Fruit fly (Drosophila melanogaster): Measurements from ENCODE around the gene CG10375.

Gene CG10375

DNA sequence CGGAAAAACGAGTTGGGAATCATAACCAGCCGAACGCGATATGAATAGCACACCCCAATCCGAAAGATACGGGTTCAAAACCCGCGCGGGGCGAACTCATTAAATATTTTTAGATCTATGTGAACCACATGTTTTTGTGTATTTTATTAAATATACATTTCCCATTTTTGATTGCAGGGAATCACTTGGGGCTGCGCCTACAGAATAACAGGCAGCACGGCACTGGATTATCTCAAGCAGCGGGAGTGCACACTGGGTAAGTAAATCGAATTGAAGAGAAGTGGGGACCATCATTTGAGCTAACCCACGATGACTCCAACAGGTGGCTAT, 37.1 kb upstream of the CG10375 start (continued):
- TF ChIP-seq CG11504 (tag; optimal IDR thresholded peaks at IDR 0.05) = no peak
- TF ChIP-seq org-1 (GFP tag; optimal IDR thresholded peaks at IDR 0.05) = no peak
- TF ChIP-seq CG9876 (GFP tag; optimal IDR thresholded peaks at IDR 0.05) = no peak
- TF ChIP-seq Dll (GFP tag; IDR thresholded peaks at IDR 0.05; ENCODE audit: partially characterized antibody) = 0 out of 4 replicates have a peak, but pooled peaks have one; percentile 1
- no peak for TF ChIP-seq CG2712 (tag; optimal IDR thresholded peaks at IDR 0.05)
- TF ChIP-seq Med (GFP tag) = peak; percentile 53
- TF ChIP-seq kah (GFP tag; optimal IDR thresholded peaks at IDR 0.05) = peak; percentile 63
- TF ChIP-seq Gug (GFP tag; IDR thresholded peaks at IDR 0.05) = no peak

DNA sequence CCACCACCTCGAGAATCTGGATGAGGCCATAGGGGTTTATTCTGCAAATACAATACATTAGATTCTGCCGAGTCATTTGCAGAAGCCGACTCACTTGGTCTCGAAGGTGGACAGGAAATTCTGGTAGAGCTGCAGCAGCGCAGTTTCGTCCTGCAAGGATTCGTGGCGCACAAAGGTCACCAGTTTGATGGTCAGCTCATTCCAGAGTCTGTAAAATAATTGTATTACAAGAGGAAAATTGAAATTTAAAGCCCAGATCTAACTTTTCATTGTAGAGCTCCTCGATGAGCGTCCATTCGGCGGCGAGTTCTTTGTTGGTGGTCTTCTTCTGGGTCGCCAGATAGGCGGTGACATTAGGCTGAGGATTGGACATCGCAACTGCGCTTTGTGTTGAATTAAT, 35.0 kb upstream of the CG10375 start:
- no peak for TF ChIP-seq CG30020 (tag; optimal IDR thresholded peaks at IDR 0.05)
- TF ChIP-seq Poxn (GFP tag; IDR thresholded peaks at IDR 0.05) = no peak
- TF ChIP-seq CG11093 (GFP tag; IDR thresholded peaks at IDR 0.05) = no peak
- no peak for TF ChIP-seq CG7271 (tag; optimal IDR thresholded peaks at IDR 0.05)
- no peak for TF ChIP-seq CG8765 (GFP tag; IDR thresholded peaks at IDR 0.05)
- no peak for TF ChIP-seq CG18764 (GFP tag; optimal IDR thresholded peaks at IDR 0.05)
- no peak for TF ChIP-seq CG1792 (GFP tag; optimal IDR thresholded peaks at IDR 0.05)
- no peak for TF ChIP-seq CG10543 (GFP tag; optimal IDR thresholded peaks at IDR 0.05)
- no peak for TF ChIP-seq sima (GFP tag; optimal IDR thresholded peaks at IDR 0.05)
- TF ChIP-seq bbx (GFP tag; IDR thresholded peaks at IDR 0.05; ENCODE audit: partially characterized antibody) = no peak
- TF ChIP-seq gcm2 (GFP tag; optimal IDR thresholded peaks at IDR 0.05) = no peak
- no peak for TF ChIP-seq sens (GFP tag)
- no peak for TF ChIP-seq sob (GFP tag; IDR thresholded peaks at IDR 0.05)
- TF ChIP-seq CG8944 (GFP tag; optimal IDR thresholded peaks at IDR 0.05) = no peak

- TF ChIP-seq CG9727 (GFP tag; optimal IDR thresholded peaks at IDR 0.05) (no peak), gt (GFP tag; IDR thresholded peaks at IDR 0.05) (no peak), ham (GFP tag; IDR thresholded peaks at IDR 0.05) (no peak), tgo (GFP tag; IDR thresholded peaks at IDR 0.05) (no peak), Oaz (GFP tag; IDR thresholded peaks at IDR 0.05) (no peak), CG17568 (GFP tag; optimal IDR thresholded peaks at IDR 0.05) (no peak), Hsf (GFP tag; optimal IDR thresholded peaks at IDR 0.05) (no peak), CG8478 (optimal IDR thresholded peaks at IDR 0.05) (no peak), B-H1 (GFP tag; IDR thresholded peaks at IDR 0.05) (no peak), Atf3 (GFP tag; optimal IDR thresholded peaks at IDR 0.05) (no peak), CG12071 (GFP tag; optimal IDR thresholded peaks at IDR 0.05) (no peak), bab2 (GFP tag; optimal IDR thresholded peaks at IDR 0.05) (no peak), Bgb (GFP tag; IDR thresholded peaks at IDR 0.05; ENCODE audit: partially characterized antibody) (peak; percentile 31; the same call in 1 of the 2 replicates), Myb (GFP tag; optimal IDR thresholded peaks at IDR 0.05) (no peak), Dp (GFP tag; optimal IDR thresholded peaks at IDR 0.05) (peak; percentile 48), dimm (GFP tag; IDR thresholded peaks at IDR 0.05) (no peak), dan (GFP tag; IDR thresholded peaks at IDR 0.05) (no peak), ind (GFP tag; optimal IDR thresholded peaks at IDR 0.05) (no peak), CG16815 (GFP tag; optimal IDR thresholded peaks at IDR 0.05) (no peak), CG14710 (tag; optimal IDR thresholded peaks at IDR 0.05) (peak; percentile 77), Mrtf (GFP tag; IDR thresholded peaks at IDR 0.05) (no peak), HLHmδ (GFP tag; optimal IDR thresholded peaks at IDR 0.05) (peak; percentile 72), jigr1 (GFP tag; IDR thresholded peaks at IDR 0.05) (no peak), tna (GFP tag; IDR thresholded peaks at IDR 0.05; ENCODE audit: partially characterized antibody) (no peak; the same call in 1 of the 2 replicates), fd102C (GFP tag; optimal IDR thresholded peaks at IDR 0.05) (no peak), CG8765 (GFP tag; IDR thresholded peaks at IDR 0.05) (no peak), CG1832 (GFP tag; optimal IDR thresholded peaks at IDR 0.05) (no peak), CG9609 (GFP tag; optimal IDR thresholded peaks at IDR 0.05) (no peak), CG11695 (GFP tag; IDR thresholded peaks at IDR 0.05) (no peak), Drgx (GFP tag; IDR thresholded peaks at IDR 0.05) (no peak)
Observed at dm6 chr3R:23732990-23733512, 34.5 kb upstream of the CG10375 start, which contains the start of the genes Hmgcr and Rpn9. Gene Hmgcr, plus strand, starts transcription at chr3R:23733324. Gene Rpn9, minus strand, starts transcription at chr3R:23733462.

Measured in whole organism, embryonic.